Worm (Caenorhabditis elegans): ENCODE data around the gene slc-17.7.

slc-17.7 gene

ce11 chrV:9225675-9226144 lies 40.6 kb downstream of the slc-17.7 start, which contains the start of gene F07C3.2:
Gene F07C3.2 (plus strand): TSS chrV:9226094.
- TF ChIP-seq unc-39 (tag; optimal IDR thresholded peaks at IDR 0.05) (no peak), mep-1 (tag; optimal IDR thresholded peaks at IDR 0.05) (no peak), nhr-48 (tag; optimal IDR thresholded peaks at IDR 0.05) (no peak), hmg-1.1 (GFP tag; IDR thresholded peaks at IDR 0.05) (peak; percentile 39; the same call in 1 of the 2 replicates), ctbp-1 (GFP tag; IDR thresholded peaks at IDR 0.05) (0 out of 2 replicates have a peak, but pooled peaks have one; percentile 34), mdl-1 (tag; optimal IDR thresholded peaks at IDR 0.05) (no peak), zip-11 (GFP tag; IDR thresholded peaks at IDR 0.05) (no peak), skn-1 (tag; optimal IDR thresholded peaks at IDR 0.05) (no peak), rbr-2 (tag; optimal IDR thresholded peaks at IDR 0.05) (no peak), aly-2 (tag; optimal IDR thresholded peaks at IDR 0.05) (no peak), Y75B8A.6 (GFP tag; IDR thresholded peaks at IDR 0.05) (no peak), ceh-32 (tag; optimal IDR thresholded peaks at IDR 0.05; ENCODE audit: poor library complexity) (no peak), php-3 (GFP tag; IDR thresholded peaks at IDR 0.05) (no peak), tra-1 (GFP tag; IDR thresholded peaks at IDR 0.05) (0 out of 2 replicates have a peak, but pooled peaks have one; percentile 15), duxl-1 (tag; optimal IDR thresholded peaks at IDR 0.05; ENCODE audit: poor library complexity) (no peak), nhr-111 (GFP tag; optimal IDR thresholded peaks at IDR 0.05) (no peak), ceh-28 (tag; optimal IDR thresholded peaks at IDR 0.05) (no peak), lsy-2 (tag; optimal IDR thresholded peaks at IDR 0.05) (no peak), lin-15B (tag; optimal IDR thresholded peaks at IDR 0.05) (no peak), lin-1 (GFP tag; IDR thresholded peaks at IDR 0.05) (no peak), unc-62 (GFP tag; optimal IDR thresholded peaks at IDR 0.05 in 1 of 2) (peak in 1 of 2 experiments; percentile 1), unc-62 (tag; optimal IDR thresholded peaks at IDR 0.05) (no peak), nhr-10 (tag; optimal IDR thresholded peaks at IDR 0.05) (no peak), lin-38 (GFP tag; IDR thresholded peaks at IDR 0.05) (no peak)

- TF ChIP-seq ceh-20 (GFP tag; IDR thresholded peaks at IDR 0.05) (no peak), nhr-48 (tag; optimal IDR thresholded peaks at IDR 0.05) (peak; percentile 33)
Observed at ce11 chrV:9224981-9225380, 41.3 kb downstream of the slc-17.7 start.

ce11 chrV:9224377-9224776 lies 41.9 kb downstream of the slc-17.7 start:
- no peak for TF ChIP-seq nhr-77 (tag; optimal IDR thresholded peaks at IDR 0.05)
- peak; percentile 95 for TF ChIP-seq aha-1 (tag)

ce11 chrV:9222819-9223218 lies 43.5 kb downstream of the slc-17.7 start:
- TF ChIP-seq set-16 (GFP tag; IDR thresholded peaks at IDR 0.05) (peak; percentile 72; the same call in 1 of the 2 replicates), zag-1 (tag; optimal IDR thresholded peaks at IDR 0.05) (no peak), egl-43 (GFP tag; IDR thresholded peaks at IDR 0.05) (peak; percentile 38; the same call in 1 of the 2 replicates)

- TF ChIP-seq tag-97 (GFP tag; IDR thresholded peaks at IDR 0.05) (no peak), spr-3 (GFP tag; optimal IDR thresholded peaks at IDR 0.05) (no peak), hlh-11 (tag; optimal IDR thresholded peaks at IDR 0.05) (no peak), egl-43 (GFP tag; IDR thresholded peaks at IDR 0.05) (no peak), ama-1 (optimal IDR thresholded peaks at IDR 0.05) (no peak), ceh-62 (tag; optimal IDR thresholded peaks at IDR 0.05) (no peak)
Observed at ce11 chrV:9221566-9221965, 44.7 kb downstream of the slc-17.7 start, which contains the start of gene grd-6. Gene grd-6 (plus strand): TSS chrV:9221866.

Measured in whole organism, L4 larva.